Fruit fly (Drosophila melanogaster) whole organism, adult: ENCODE results near the gene Dph3.

Experiments
- CG14711 ChIP-seq: fragments of 200-800 bp; sonication (Bioruptor generic); optimal IDR thresholded peaks from 2 replicates; lab custom pipeline; 2018; ENCODE audit warnings: missing biosample characterization, mild to moderate bottlenecking, missing genetic modification characterization, moderate library complexity
- CG33017 ChIP-seq: fragments of 200-800 bp; sonication (Bioruptor generic); optimal IDR thresholded peaks from 2 replicates; lab custom pipeline; 2018; ENCODE audit warnings: missing biosample characterization, mild to moderate bottlenecking, missing genetic modification characterization, moderate library complexity
- Mnt ChIP-seq: fragments of 200-800 bp; sonication (Bioruptor generic); optimal IDR thresholded peaks from 2 replicates; lab custom pipeline; 2016; ENCODE audit warnings: missing biosample characterization, mild to moderate bottlenecking, missing genetic modification characterization
- cnc ChIP-seq, 2 experiments: fragments of >200 bp; optimal IDR thresholded peaks; 2 replicates each; lab custom pipeline; 2017
- ovo ChIP-seq: fragments of 200-800 bp; sonication (Bioruptor generic); optimal IDR thresholded peaks from 2 replicates; lab custom pipeline; 2016; ENCODE audit warnings: missing biosample characterization, missing genetic modification characterization

dm6 chr3R:11214449-11214950 is 17.2 kb upstream of the Dph3 start, which contains the start of gene ZnT86D:
- TF ChIP-seq cnc (optimal IDR thresholded peaks at IDR 0.05; lab: Kevin White, UChicago) (no peak), CG33017 (tag; lab: Kevin White, UChicago) (peak; percentile 86), ovo (GFP tag; lab: Kevin White, UChicago) (peak; percentile 27), CG14711 (peak; percentile 75), Mnt (peak; percentile 83)
